Fruit fly (Drosophila melanogaster) whole organism, embryonic: ENCODE data around the gene TotM.
A peak's percentile ranks its signal among the peaks of the same experiment; 100 is the strongest.

Experiments used
- Ada2b ChIP-seq: fragments of 200-800 bp; sonication (Bioruptor generic); IDR thresholded peaks from 2 replicates; pipeline ENCODE4 v1.3.6; 2022; ENCODE audit warnings: missing biosample characterization, missing genetic modification characterization
- Aef1 ChIP-seq: fragments of 200-800 bp; sonication (Bioruptor generic); IDR thresholded peaks from 3 replicates; pipeline ENCODE4 v1.3.6; 2022; ENCODE audit warnings: missing biosample characterization, missing genetic modification characterization
- CG10209 ChIP-seq: fragments of 200-800 bp; sonication (Bioruptor generic); optimal IDR thresholded peaks from 3 replicates; lab custom pipeline; 2017; ENCODE audit warnings: missing biosample characterization, mild to moderate bottlenecking, missing genetic modification characterization, missing genetic modification reagents
- CG11723 ChIP-seq: fragments of 200-800 bp; sonication (Bioruptor generic); optimal IDR thresholded peaks from 2 replicates; lab custom pipeline; 2017; ENCODE audit warnings: missing biosample characterization, mild to moderate bottlenecking, missing genetic modification characterization
- CG12391 ChIP-seq: fragments of 200-800 bp; sonication (Bioruptor generic); optimal IDR thresholded peaks from 3 replicates; lab custom pipeline; 2018; ENCODE audit warnings: missing biosample characterization, mild to moderate bottlenecking, missing genetic modification characterization, moderate library complexity
- CG12744 ChIP-seq: fragments of 200-800 bp; sonication (Bioruptor generic); optimal IDR thresholded peaks from 2 replicates; lab custom pipeline; 2016; ENCODE audit warnings: missing biosample characterization, missing genetic modification characterization
- CG13624 ChIP-seq: fragments of 200-800 bp; sonication (Bioruptor generic); optimal IDR thresholded peaks from 2 replicates; lab custom pipeline; 2016; ENCODE audit warnings: missing biosample characterization, missing genetic modification characterization
- CG14965 ChIP-seq: fragments of 200-800 bp; sonication (Bioruptor generic); optimal IDR thresholded peaks from 2 replicates; lab custom pipeline; 2016; ENCODE audit warnings: missing biosample characterization, missing genetic modification characterization, borderline replicate concordance
- CG1647 ChIP-seq: fragments of 200-800 bp; sonication (Bioruptor generic); optimal IDR thresholded peaks from 3 replicates; lab custom pipeline; 2016; ENCODE audit warnings: missing biosample characterization, missing genetic modification characterization
- CG17912 ChIP-seq: fragments of 200-800 bp; sonication (Bioruptor generic); optimal IDR thresholded peaks from 2 replicates; lab custom pipeline; 2018; ENCODE audit warnings: missing biosample characterization, mild to moderate bottlenecking, missing genetic modification characterization
- CG18262 ChIP-seq: fragments of 200-800 bp; optimal IDR thresholded peaks from 3 replicates; lab custom pipeline; 2019; ENCODE audit warnings: missing biosample characterization, mild to moderate bottlenecking, missing genetic modification characterization, moderate library complexity
- CG18764 ChIP-seq: fragments of 200-800 bp; sonication (Bioruptor generic); optimal IDR thresholded peaks from 3 replicates; lab custom pipeline; 2016; ENCODE audit warnings: missing biosample characterization, missing genetic modification characterization
- CG2678 ChIP-seq: fragments of 200-800 bp; sonication (Bioruptor generic); optimal IDR thresholded peaks from 3 replicates; lab custom pipeline; 2019; ENCODE audit warnings: missing biosample characterization, mild to moderate bottlenecking, missing genetic modification characterization, moderate library complexity
- CG3838 ChIP-seq: fragments of 200-800 bp; sonication (Bioruptor generic); optimal IDR thresholded peaks from 3 replicates; lab custom pipeline; 2016; ENCODE audit warnings: missing biosample characterization, missing genetic modification characterization
- CG42726 ChIP-seq: fragments of 200-800 bp; sonication (Bioruptor generic); IDR thresholded peaks from 2 replicates; pipeline ENCODE4 v1.3.6; 2022; ENCODE audit warnings: missing biosample characterization, missing genetic modification characterization; ENCODE audit not compliant: partially characterized antibody
- CG6683 ChIP-seq: fragments of 200-800 bp; sonication (Bioruptor generic); optimal IDR thresholded peaks from 2 replicates; lab custom pipeline; 2017; ENCODE audit warnings: missing biosample characterization, mild to moderate bottlenecking, missing genetic modification characterization, missing genetic modification reagents
- CG8388 ChIP-seq: fragments of 200-800 bp; sonication (Bioruptor generic); optimal IDR thresholded peaks from 2 replicates; lab custom pipeline; 2019; ENCODE audit warnings: missing biosample characterization, mild to moderate bottlenecking, missing genetic modification characterization, moderate library complexity
- CG8765 ChIP-seq: fragments of 200-800 bp; sonication (Bioruptor generic); IDR thresholded peaks from 2 replicates; pipeline ENCODE4 v1.3.6; 2022; ENCODE audit warnings: missing biosample characterization, missing genetic modification characterization
- CG9727 ChIP-seq: fragments of 200-800 bp; sonication (Bioruptor generic); optimal IDR thresholded peaks from 3 replicates; lab custom pipeline; 2017; ENCODE audit warnings: missing biosample characterization, mild to moderate bottlenecking, missing genetic modification characterization
- CHES-1-like ChIP-seq: fragments of 200-800 bp; sonication (Bioruptor generic); optimal IDR thresholded peaks from 2 replicates; lab custom pipeline; 2016; ENCODE audit warnings: missing biosample characterization, missing genetic modification characterization
- D19B ChIP-seq: fragments of 200-800 bp; sonication (Bioruptor generic); optimal IDR thresholded peaks from 2 replicates; lab custom pipeline; 2017; ENCODE audit warnings: missing biosample characterization, mild to moderate bottlenecking, missing genetic modification characterization
- Dek ChIP-seq: fragments of 200-800 bp; sonication (Bioruptor generic); optimal IDR thresholded peaks from 3 replicates; lab custom pipeline; 2019; ENCODE audit warnings: missing biosample characterization, mild to moderate bottlenecking, missing genetic modification characterization, moderate library complexity
- Dp ChIP-seq: fragments of 200-800 bp; sonication (Bioruptor generic); optimal IDR thresholded peaks from 2 replicates; lab custom pipeline; 2018; ENCODE audit warnings: missing biosample characterization, mild to moderate bottlenecking, missing genetic modification characterization, moderate library complexity
- Dref ChIP-seq: fragments of 200-800 bp; sonication (Bioruptor generic); IDR thresholded peaks from 2 replicates; pipeline ENCODE4 v1.3.6; 2022; ENCODE audit warnings: missing biosample characterization, missing genetic modification characterization
- E2f1 ChIP-seq: fragments of 200-800 bp; sonication (Bioruptor generic); IDR thresholded peaks from 2 replicates; pipeline ENCODE4 v1.3.6; 2022; ENCODE audit warnings: missing biosample characterization, missing genetic modification characterization
- HHEX ChIP-seq: fragments of 200-800 bp; sonication (Bioruptor generic); optimal IDR thresholded peaks from 3 replicates; lab custom pipeline; 2017; ENCODE audit warnings: missing biosample characterization, mild to moderate bottlenecking, missing genetic modification characterization, missing genetic modification reagents
- HLH54F ChIP-seq: fragments of 200-800 bp; sonication (Bioruptor generic); optimal IDR thresholded peaks from 3 replicates; lab custom pipeline; 2016; ENCODE audit warnings: missing biosample characterization, missing genetic modification characterization
- Lpt ChIP-seq: fragments of >200 bp; optimal IDR thresholded peaks from 2 replicates; lab custom pipeline; 2018; ENCODE audit warnings: missing biosample characterization, missing genetic modification characterization
- Max ChIP-seq: fragments of 200-800 bp; sonication (Bioruptor generic); optimal IDR thresholded peaks from 2 replicates; lab custom pipeline; 2016; ENCODE audit warnings: missing biosample characterization, mild to moderate bottlenecking, missing genetic modification characterization
- Nf-YB ChIP-seq: fragments of 200-800 bp; sonication (Bioruptor generic); optimal IDR thresholded peaks from 3 replicates; lab custom pipeline; 2019; ENCODE audit warnings: missing biosample characterization, mild to moderate bottlenecking, missing genetic modification characterization, moderate library complexity
- Scr ChIP-seq: fragments of 200-800 bp; sonication (Bioruptor generic); IDR thresholded peaks from 2 replicates; pipeline ENCODE4 v1.3.6; 2022; ENCODE audit warnings: missing biosample characterization, missing genetic modification characterization; ENCODE audit not compliant: partially characterized antibody
- Stat92E ChIP-seq, 3 experiments: fragments of >200 bp in 2 of 3; fragments of 200-800 bp in 1 of 3; sonication (Bioruptor generic) in 1 of 3; optimal IDR thresholded peaks; 2 replicates each; lab custom pipeline; 2017 to 2019; ENCODE audit warnings: missing biosample characterization in 3 of 3, missing genetic modification characterization in 3 of 3, mild to moderate bottlenecking in 1 of 3, moderate library complexity in 1 of 3
- Usf ChIP-seq: fragments of 200-800 bp; sonication (Bioruptor generic); optimal IDR thresholded peaks from 2 replicates; lab custom pipeline; 2017; ENCODE audit warnings: missing genotype, missing biosample characterization, missing genetic modification characterization
- ac ChIP-seq: fragments of 200-800 bp; sonication (Bioruptor generic); optimal IDR thresholded peaks from 3 replicates; lab custom pipeline; 2017; ENCODE audit warnings: missing biosample characterization, mild to moderate bottlenecking, missing genetic modification characterization
- chn ChIP-seq: fragments of 200-800 bp; sonication (Bioruptor generic); optimal IDR thresholded peaks from 2 replicates; lab custom pipeline; 2016; ENCODE audit warnings: missing biosample characterization, missing genetic modification characterization
- dan ChIP-seq: fragments of 200-800 bp; sonication (Bioruptor generic); IDR thresholded peaks from 2 replicates; pipeline ENCODE4 v1.3.6; 2022; ENCODE audit warnings: missing biosample characterization, missing genetic modification characterization
- disco-r ChIP-seq: fragments of 200-800 bp; sonication (Bioruptor generic); optimal IDR thresholded peaks from 2 replicates; lab custom pipeline; 2016; ENCODE audit warnings: missing biosample characterization, missing genetic modification characterization
- dmrt11E ChIP-seq: fragments of 200-800 bp; sonication (Bioruptor generic); optimal IDR thresholded peaks from 3 replicates; lab custom pipeline; 2018; ENCODE audit warnings: missing biosample characterization, mild to moderate bottlenecking, missing genetic modification characterization, moderate library complexity
- dmrt99B ChIP-seq: fragments of 200-800 bp; sonication (Bioruptor generic); optimal IDR thresholded peaks from 2 replicates; lab custom pipeline; 2018; ENCODE audit warnings: missing biosample characterization, mild to moderate bottlenecking, missing genetic modification characterization, moderate library complexity
- en ChIP-seq: fragments of 200-800 bp; sonication (Bioruptor generic); optimal IDR thresholded peaks from 2 replicates; lab custom pipeline; 2016; ENCODE audit warnings: missing biosample characterization, missing genetic modification characterization
- fd102C ChIP-seq: fragments of 200-800 bp; sonication (Bioruptor generic); optimal IDR thresholded peaks from 2 replicates; lab custom pipeline; 2018; ENCODE audit warnings: missing biosample characterization, mild to moderate bottlenecking, missing genetic modification characterization, moderate library complexity
- gem ChIP-seq: fragments of 200-800 bp; sonication (Bioruptor generic); optimal IDR thresholded peaks from 2 replicates; lab custom pipeline; 2019; ENCODE audit warnings: missing biosample characterization, mild to moderate bottlenecking, missing genetic modification characterization, moderate library complexity
- grn ChIP-seq: fragments of 200-800 bp; sonication (Bioruptor generic); optimal IDR thresholded peaks from 3 replicates; lab custom pipeline; 2017; ENCODE audit warnings: missing biosample characterization, missing genetic modification characterization
- h ChIP-seq: fragments of >200 bp; optimal IDR thresholded peaks from 2 replicates; lab custom pipeline; 2017
- nom ChIP-seq: fragments of 200-800 bp; sonication (Bioruptor generic); optimal IDR thresholded peaks from 2 replicates; lab custom pipeline; 2017; ENCODE audit warnings: missing biosample characterization, missing genetic modification characterization, mild to moderate bottlenecking, moderate library complexity, missing genetic modification reagents
- onecut ChIP-seq: fragments of 200-800 bp; sonication (Bioruptor generic); IDR thresholded peaks from 2 replicates; pipeline ENCODE4 v1.3.6; 2022; ENCODE audit warnings: missing biosample characterization, missing genetic modification characterization
- peb ChIP-seq: fragments of 200-800 bp; sonication (Bioruptor generic); IDR thresholded peaks from 2 replicates; pipeline ENCODE4 v1.3.6; 2022; ENCODE audit warnings: missing biosample characterization, missing genetic modification characterization
- phol ChIP-seq: fragments of 200-800 bp; sonication (Bioruptor generic); optimal IDR thresholded peaks from 3 replicates; lab custom pipeline; 2018; ENCODE audit warnings: missing biosample characterization, mild to moderate bottlenecking, missing genetic modification characterization, moderate library complexity
- seq ChIP-seq: fragments of 200-800 bp; sonication (Bioruptor generic); IDR thresholded peaks from 2 replicates; pipeline ENCODE4 v1.3.6; 2022; ENCODE audit warnings: missing biosample characterization, missing genetic modification characterization

Gene TotM

dm6 chr2L:5342119-5342817 lies 12.6 kb downstream of the TotM start, which contains the start of gene Acsf2 (continued):
- TF ChIP-seq HHEX (peak; percentile 97), CG17912 (peak; percentile 41), CG13624 (peak; percentile 98), ac (GFP tag; lab: Kevin White, UChicago) (no peak), h (no peak), Usf (GFP tag; lab: Kevin White, UChicago) (peak; percentile 98), gem (peak; percentile 98), CG18764 (GFP tag; lab: Kevin White, UChicago) (peak; percentile 81), Scr (GFP tag; lab: Robert Waterston, UW) (no peak), CHES-1-like (peak; percentile 97), CG2678 (tag; lab: Kevin White, UChicago) (peak; percentile 99), Max (GFP tag; lab: Kevin White, UChicago) (peak; percentile 88), CG8388 (GFP tag; lab: Kevin White, UChicago) (peak; percentile 64), CG1647 (GFP tag; lab: Kevin White, UChicago) (peak; percentile 91), dmrt99B (tag; lab: Kevin White, UChicago) (peak; percentile 93), Nf-YB (GFP tag; lab: Kevin White, UChicago) (peak; percentile 83), en (GFP tag; lab: Kevin White, UChicago) (peak; percentile 79), phol (peak; percentile 87), disco-r (GFP tag; lab: Kevin White, UChicago) (peak; percentile 87), dmrt11E (tag; lab: Kevin White, UChicago) (no peak), CG9727 (GFP tag; lab: Kevin White, UChicago) (peak; percentile 95), Aef1 (GFP tag; lab: Robert Waterston, UW) (peak; percentile 96), CG3838 (GFP tag; lab: Kevin White, UChicago) (peak; percentile 89), Stat92E (GFP tag; optimal IDR thresholded peaks at IDR 0.05; lab: Kevin White, UChicago) (no peak), CG42726 (GFP tag; lab: Robert Waterston, UW) (no peak), CG10209 (GFP tag; lab: Kevin White, UChicago) (peak; percentile 96), CG12391 (tag; lab: Kevin White, UChicago) (peak; percentile 95), CG8765 (GFP tag; lab: Robert Waterston, UW) (peak; percentile 89; the same call in 1 of the 2 replicates), chn (GFP tag; lab: Kevin White, UChicago) (peak; percentile 85), nom (GFP tag; lab: Kevin White, UChicago) (no peak), Lpt (GFP tag; lab: Kevin White, UChicago) (no peak), CG6683 (GFP tag; lab: Kevin White, UChicago) (peak; percentile 95), peb (GFP tag; lab: Robert Waterston, UW) (peak; percentile 61), E2f1 (GFP tag; lab: Robert Waterston, UW) (peak; percentile 96), Dp (GFP tag; lab: Kevin White, UChicago) (peak; percentile 6), CG14965 (GFP tag; lab: Kevin White, UChicago) (peak; percentile 41), onecut (GFP tag; lab: Robert Waterston, UW) (peak; percentile 70), HLH54F (peak; percentile 97), Dref (GFP tag; lab: Robert Waterston, UW) (peak; percentile 39; the same call in 1 of the 2 replicates), Dek (peak; percentile 98), Ada2b (peak; percentile 95), grn (GFP tag; lab: Kevin White, UChicago) (peak; percentile 50), dan (GFP tag; lab: Robert Waterston, UW) (0 out of 2 replicates have a peak, but pooled peaks have one; percentile 12), fd102C (GFP tag; lab: Kevin White, UChicago) (no peak), D19B (GFP tag; lab: Kevin White, UChicago) (peak; percentile 96), CG12744 (peak; percentile 95), CG18262 (tag; lab: Kevin White, UChicago) (peak; percentile 85), seq (GFP tag; lab: Robert Waterston, UW) (peak; percentile 96), CG11723 (peak; percentile 82)
